Worm (Caenorhabditis elegans): ENCODE measurements around the gene nhr-228.
"Not testable (repeated sequence)": the region's sequence is repeated elsewhere in the genome, so short reads cannot be mapped to it uniquely, and the experiment has no call there.

nhr-228 gene

ce11 chrV:2308246-2308645 is 26.7 kb downstream of the nhr-228 start:
- no peak for TF ChIP-seq him-1 (tag; optimal IDR thresholded peaks at IDR 0.05)
- TF ChIP-seq dao-5 (tag; optimal IDR thresholded peaks at IDR 0.05): no peak
- TF ChIP-seq W03F9.2 (tag; optimal IDR thresholded peaks at IDR 0.05): no peak

ce11 chrV:2321001-2321400 is 39.4 kb downstream of the nhr-228 start, which contains the start of gene Y19D10B.6:
Y19D10B.6 (minus strand) TSS chrV:2321101.
- not testable (repeated sequence) for TF ChIP-seq dao-5, W03F9.2, him-1 (tag; optimal IDR thresholded peaks at IDR 0.05)

- not testable (repeated sequence) for TF ChIP-seq W03F9.2, him-1, dao-5 (tag; optimal IDR thresholded peaks at IDR 0.05)
These were observed 40.9 kb downstream of the nhr-228 start, which contains the start of gene pud-1.2 for ce11 chrV:2322466-2322865. pud-1.2 (minus strand) TSS chrV:2322566.

ce11 chrV:2324260-2324659 is 42.7 kb downstream of the nhr-228 start:
- TF ChIP-seq W03F9.2 (tag; optimal IDR thresholded peaks at IDR 0.05) (no peak), him-1 (tag; optimal IDR thresholded peaks at IDR 0.05) (no peak), dao-5 (tag; optimal IDR thresholded peaks at IDR 0.05) (no peak)

- TF ChIP-seq dao-5 (tag; optimal IDR thresholded peaks at IDR 0.05) (no peak), W03F9.2 (tag; optimal IDR thresholded peaks at IDR 0.05) (no peak)
These were observed 43.5 kb downstream of the nhr-228 start, which contains the start of gene pud-3 for ce11 chrV:2325052-2325451. pud-3 (minus strand) TSS chrV:2325152.

DNA sequence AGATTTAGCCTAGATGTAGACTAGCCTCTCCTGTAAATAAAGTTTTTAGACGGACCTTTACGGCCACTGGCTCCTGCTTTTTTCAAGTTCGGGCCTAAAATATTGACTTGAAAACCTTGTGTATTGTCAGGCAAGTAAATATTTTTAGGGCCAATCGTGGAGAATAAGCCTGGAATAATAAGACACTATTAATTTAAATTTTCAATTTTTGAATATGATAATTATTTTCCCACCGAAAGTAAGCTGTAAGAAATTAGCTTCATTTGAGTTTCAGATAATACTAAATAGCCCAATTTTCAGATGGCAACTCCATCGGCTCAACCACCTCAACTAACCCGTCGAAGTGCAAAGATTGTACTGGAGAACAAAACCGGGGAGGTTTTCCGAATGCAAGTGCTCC is 44.8 kb downstream of the nhr-228 start, which contains the start of gene pud-4:
TSS of gene pud-4 (plus strand) at position 301 of the 400 bp plus-strand sequence.
- TF ChIP-seq dao-5 (tag; optimal IDR thresholded peaks at IDR 0.05): no peak
- TF ChIP-seq him-1 (tag; optimal IDR thresholded peaks at IDR 0.05): no peak
- no peak for TF ChIP-seq W03F9.2 (tag; optimal IDR thresholded peaks at IDR 0.05)

ce11 chrV:2327124-2327523 is 45.6 kb downstream of the nhr-228 start:
- TF ChIP-seq dao-5 (tag; optimal IDR thresholded peaks at IDR 0.05) (no peak), him-1 (tag; optimal IDR thresholded peaks at IDR 0.05) (no peak), W03F9.2 (tag; optimal IDR thresholded peaks at IDR 0.05) (no peak)

ce11 chrV:2330129-2330528 is 48.6 kb downstream of the nhr-228 start, which contains the start of gene pud-1.1:
pud-1.1 (plus strand) TSS chrV:2330429.
- not testable (repeated sequence) for TF ChIP-seq him-1, W03F9.2, dao-5 (tag; optimal IDR thresholded peaks at IDR 0.05)

ce11 chrV:2331616-2332015 is 50.1 kb downstream of the nhr-228 start, which contains the start of gene irld-32:
irld-32 (plus strand) TSS chrV:2331916.
- not testable (repeated sequence) for TF ChIP-seq W03F9.2, dao-5, him-1 (tag; optimal IDR thresholded peaks at IDR 0.05)

Data from whole organism, L4/young adult.